Worm (Caenorhabditis elegans) whole organism, L2 larva: ENCODE results near the gene nhr-38.

ENCODE experiments used
- F13H6.1 ChIP-seq: sonication (generic microtip); optimal IDR thresholded peaks from 2 replicates; lab custom pipeline; 2016; ENCODE audit warnings: missing genetic modification characterization, missing compliant biosample characterization
- crh-2 ChIP-seq: sonication (generic microtip); optimal IDR thresholded peaks from 2 replicates; lab custom pipeline; 2017; ENCODE audit warnings: missing biosample characterization, missing genetic modification characterization
- nhr-129 ChIP-seq: fragments of 150-350 bp; optimal IDR thresholded peaks from 2 replicates; lab custom pipeline; 2014; ENCODE audit warnings: missing biosample characterization, missing genetic modification characterization
- nhr-25 ChIP-seq: fragments of 150-350 bp; sonication (generic microtip); optimal IDR thresholded peaks from 3 replicates; lab custom pipeline; 2014; ENCODE audit warnings: missing biosample characterization, missing genetic modification characterization
- ztf-4 ChIP-seq: fragments of 150-350 bp; optimal IDR thresholded peaks from 2 replicates; lab custom pipeline; 2014; ENCODE audit warnings: missing biosample characterization, missing genetic modification characterization

nhr-38 gene

DNA sequence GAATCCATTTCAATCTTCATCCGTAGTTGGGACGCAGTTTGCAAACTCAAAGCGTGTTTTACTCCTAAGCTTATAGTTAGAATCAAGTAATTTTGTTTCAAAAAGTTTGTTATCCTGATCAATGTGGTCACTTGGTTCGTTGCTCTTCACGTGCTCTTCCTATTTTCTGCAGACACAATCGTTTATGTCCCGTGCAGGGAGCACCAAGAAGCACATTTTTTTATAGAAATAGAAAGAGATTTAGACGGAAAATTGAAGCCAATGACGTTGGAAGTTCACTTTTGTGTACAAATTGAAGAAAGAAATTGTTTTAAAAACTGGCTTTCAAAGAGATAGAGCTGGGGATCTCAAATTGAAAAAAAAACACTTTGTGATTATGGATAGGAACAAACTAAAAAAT lies 51.8 kb downstream of the nhr-38 start:
- TF ChIP-seq nhr-25 (tag; lab: Kevin White, UChicago) (no peak), nhr-129 (tag; lab: Kevin White, UChicago) (peak; percentile 3), F13H6.1 (tag; lab: Kevin White, UChicago) (peak; percentile 2), crh-2 (tag; lab: Kevin White, UChicago) (peak; percentile 19), ztf-4 (tag; lab: Kevin White, UChicago) (no peak)
